Fruit fly (Drosophila melanogaster) whole organism, embryonic: ENCODE results near the gene Rad17.

ENCODE experiments used
- Asciz ChIP-seq: fragments of 200-800 bp; sonication (Bioruptor generic); optimal IDR thresholded peaks from 2 replicates; lab custom pipeline; 2017; ENCODE audit warnings: missing biosample characterization, mild to moderate bottlenecking, missing genetic modification characterization, missing genetic modification reagents
- CG10543 ChIP-seq: fragments of 200-800 bp; sonication (Bioruptor generic); optimal IDR thresholded peaks from 3 replicates; lab custom pipeline; 2017; ENCODE audit warnings: missing biosample characterization, mild to moderate bottlenecking, missing genetic modification characterization, moderate library complexity
- CG11093 ChIP-seq: fragments of 200-800 bp; sonication (Bioruptor generic); IDR thresholded peaks from 3 replicates; pipeline ENCODE4 v1.3.6; 2022; ENCODE audit warnings: missing biosample characterization, missing genetic modification characterization
- CG11723 ChIP-seq: fragments of 200-800 bp; sonication (Bioruptor generic); optimal IDR thresholded peaks from 2 replicates; lab custom pipeline; 2017; ENCODE audit warnings: missing biosample characterization, mild to moderate bottlenecking, missing genetic modification characterization
- CG15601 ChIP-seq: fragments of 200-800 bp; sonication (Bioruptor generic); optimal IDR thresholded peaks from 3 replicates; lab custom pipeline; 2019; ENCODE audit warnings: missing biosample characterization, mild to moderate bottlenecking, missing genetic modification characterization, moderate library complexity
- CG15696 ChIP-seq: fragments of 200-800 bp; sonication (Bioruptor generic); optimal IDR thresholded peaks from 2 replicates; lab custom pipeline; 2019; ENCODE audit warnings: missing biosample characterization, mild to moderate bottlenecking, missing genetic modification characterization, moderate library complexity
- CG2129 ChIP-seq: fragments of 200-800 bp; sonication (Bioruptor generic); IDR thresholded peaks from 2 replicates; pipeline ENCODE4 v1.3.6; 2022; ENCODE audit warnings: missing biosample characterization, missing genetic modification characterization; ENCODE audit not compliant: partially characterized antibody
- CG34422 ChIP-seq: fragments of 200-800 bp; sonication (Bioruptor generic); IDR thresholded peaks from 3 replicates; pipeline ENCODE4 v1.3.6; 2022; ENCODE audit warnings: missing biosample characterization, missing genetic modification characterization
- CG3838 ChIP-seq: fragments of 200-800 bp; sonication (Bioruptor generic); optimal IDR thresholded peaks from 3 replicates; lab custom pipeline; 2016; ENCODE audit warnings: missing biosample characterization, missing genetic modification characterization
- CG4730 ChIP-seq: fragments of 200-800 bp; sonication (Bioruptor generic); IDR thresholded peaks from 2 replicates; pipeline ENCODE4 v1.3.6; 2022; ENCODE audit warnings: missing biosample characterization, missing genetic modification characterization
- CG4854 ChIP-seq: fragments of 200-800 bp; sonication (Bioruptor generic); optimal IDR thresholded peaks from 2 replicates; lab custom pipeline; 2016; ENCODE audit warnings: missing biosample characterization, missing genetic modification characterization, inconsistent platforms
- CG7357 ChIP-seq: fragments of 200-800 bp; sonication (Bioruptor generic); IDR thresholded peaks from 3 replicates; pipeline ENCODE4 v1.3.6; 2022; ENCODE audit warnings: missing biosample characterization, missing genetic modification characterization
- CG9215 ChIP-seq: fragments of 200-800 bp; sonication (Bioruptor generic); IDR thresholded peaks from 2 replicates; pipeline ENCODE4 v1.3.6; 2022; ENCODE audit warnings: missing biosample characterization, missing genetic modification characterization
- Dek ChIP-seq: fragments of 200-800 bp; sonication (Bioruptor generic); optimal IDR thresholded peaks from 3 replicates; lab custom pipeline; 2019; ENCODE audit warnings: missing biosample characterization, mild to moderate bottlenecking, missing genetic modification characterization, moderate library complexity
- Dll ChIP-seq: fragments of 200-800 bp; sonication (Bioruptor generic); IDR thresholded peaks from 4 replicates; pipeline ENCODE4 v1.3.6; 2022; ENCODE audit warnings: missing biosample characterization, missing genetic modification characterization; ENCODE audit not compliant: partially characterized antibody
- Drgx ChIP-seq: fragments of 200-800 bp; sonication (Bioruptor generic); IDR thresholded peaks from 2 replicates; pipeline ENCODE4 v1.3.6; 2022; ENCODE audit warnings: missing biosample characterization, missing genetic modification characterization
- Ets65A ChIP-seq: fragments of 200-800 bp; sonication (Bioruptor generic); peaks from one replicate; lab custom pipeline; 2016; ENCODE audit warnings: missing biosample characterization, missing genetic modification characterization
- HHEX ChIP-seq: fragments of 200-800 bp; sonication (Bioruptor generic); optimal IDR thresholded peaks from 3 replicates; lab custom pipeline; 2017; ENCODE audit warnings: missing biosample characterization, mild to moderate bottlenecking, missing genetic modification characterization, missing genetic modification reagents
- HLH3B ChIP-seq: fragments of 200-800 bp; sonication (Bioruptor generic); IDR thresholded peaks from 2 replicates; pipeline ENCODE4 v1.3.6; 2022; ENCODE audit warnings: missing biosample characterization, missing genetic modification characterization
- Hr51 ChIP-seq, 2 experiments: fragments of 200-800 bp; sonication (Bioruptor generic); optimal IDR thresholded peaks; 2 replicates in 1 of 2; 3 replicates in 1 of 2; lab custom pipeline; 2016 to 2018; ENCODE audit warnings: missing biosample characterization in 2 of 2, missing genetic modification characterization in 2 of 2, mild to moderate bottlenecking in 1 of 2, moderate library complexity in 1 of 2
- Mad ChIP-seq: fragments of 200-800 bp; sonication (Bioruptor generic); optimal IDR thresholded peaks from 2 replicates; lab custom pipeline; 2016; ENCODE audit warnings: missing biosample characterization, missing genetic modification characterization
- Max ChIP-seq: fragments of 200-800 bp; sonication (Bioruptor generic); optimal IDR thresholded peaks from 2 replicates; lab custom pipeline; 2016; ENCODE audit warnings: missing biosample characterization, mild to moderate bottlenecking, missing genetic modification characterization
- Rx ChIP-seq: fragments of 200-800 bp; sonication (Bioruptor generic); IDR thresholded peaks from 2 replicates; pipeline ENCODE4 v1.3.6; 2022; ENCODE audit warnings: missing biosample characterization, missing genetic modification characterization
- Spps ChIP-seq: fragments of 200-800 bp; sonication (Bioruptor generic); optimal IDR thresholded peaks from 2 replicates; lab custom pipeline; 2018; ENCODE audit warnings: missing biosample characterization, mild to moderate bottlenecking, missing genetic modification characterization
- Sry-β ChIP-seq: fragments of 200-800 bp; sonication (Bioruptor generic); optimal IDR thresholded peaks from 2 replicates; lab custom pipeline; 2018; ENCODE audit warnings: missing biosample characterization, mild to moderate bottlenecking, missing genetic modification characterization, moderate library complexity
- Trl ChIP-seq, 3 experiments: fragments of >200 bp in 2 of 3; fragments of 200-800 bp in 1 of 3; sonication (Bioruptor generic) in 1 of 3; optimal IDR thresholded peaks; 2 replicates in 1 of 3; 3 replicates in 2 of 3; lab custom pipeline; 2016 to 2017; ENCODE audit warnings: missing biosample characterization in 1 of 3, missing genetic modification characterization in 1 of 3
- aop ChIP-seq: fragments of 200-800 bp; sonication (Bioruptor generic); IDR thresholded peaks from 2 replicates; pipeline ENCODE4 v1.3.6; 2022; ENCODE audit warnings: missing biosample characterization, missing genetic modification characterization
- crol ChIP-seq: fragments of 200-800 bp; sonication (Bioruptor generic); IDR thresholded peaks from 2 replicates; pipeline ENCODE4 v1.3.6; 2022; ENCODE audit warnings: missing biosample characterization, missing genetic modification characterization
- ems ChIP-seq: fragments of 200-800 bp; sonication (Bioruptor generic); optimal IDR thresholded peaks from 3 replicates; lab custom pipeline; 2016; ENCODE audit warnings: missing biosample characterization, missing genetic modification characterization
- eve ChIP-seq, 2 experiments: fragments of >200 bp; optimal IDR thresholded peaks; 2 replicates each; lab custom pipeline; 2017; ENCODE audit warnings: missing biosample characterization in 2 of 2, missing genetic modification characterization in 2 of 2
- fd3F ChIP-seq: fragments of 200-800 bp; sonication (Bioruptor generic); optimal IDR thresholded peaks from 2 replicates; lab custom pipeline; 2018; ENCODE audit warnings: missing biosample characterization, mild to moderate bottlenecking, missing genetic modification characterization, moderate library complexity
- fru ChIP-seq: fragments of >200 bp; optimal IDR thresholded peaks from 2 replicates; lab custom pipeline; 2017
- gcm2 ChIP-seq: fragments of 200-800 bp; sonication (Bioruptor generic); optimal IDR thresholded peaks from 2 replicates; lab custom pipeline; 2016; ENCODE audit warnings: missing biosample characterization, missing genetic modification characterization
- gfzf ChIP-seq: fragments of 200-800 bp; sonication (Bioruptor generic); optimal IDR thresholded peaks from 2 replicates; lab custom pipeline; 2016; ENCODE audit warnings: missing biosample characterization, mild to moderate bottlenecking, missing genetic modification characterization, moderate library complexity
- grau ChIP-seq: fragments of 200-800 bp; optimal IDR thresholded peaks from 3 replicates; lab custom pipeline; 2019; ENCODE audit warnings: missing biosample characterization, mild to moderate bottlenecking, missing genetic modification characterization, moderate library complexity
- gsb-n ChIP-seq: fragments of 200-800 bp; sonication (Bioruptor generic); optimal IDR thresholded peaks from 3 replicates; lab custom pipeline; 2018; ENCODE audit warnings: missing biosample characterization, mild to moderate bottlenecking, missing genetic modification characterization
- ham ChIP-seq: fragments of 200-800 bp; sonication (Bioruptor generic); IDR thresholded peaks from 2 replicates; pipeline ENCODE4 v1.3.6; 2022; ENCODE audit warnings: missing biosample characterization, missing genetic modification characterization
- jigr1 ChIP-seq: fragments of 200-800 bp; sonication (Bioruptor generic); IDR thresholded peaks from 3 replicates; pipeline ENCODE4 v1.3.6; 2022; ENCODE audit warnings: missing biosample characterization, missing genetic modification characterization
- luna ChIP-seq: fragments of 200-800 bp; sonication (Bioruptor generic); optimal IDR thresholded peaks from 2 replicates; lab custom pipeline; 2016; ENCODE audit warnings: missing biosample characterization, missing genetic modification characterization
- mirr ChIP-seq: fragments of 200-800 bp; sonication (Bioruptor generic); optimal IDR thresholded peaks from 3 replicates; lab custom pipeline; 2018; ENCODE audit warnings: missing biosample characterization, mild to moderate bottlenecking, missing genetic modification characterization
- sens-2 ChIP-seq: fragments of 200-800 bp; sonication (Bioruptor generic); IDR thresholded peaks from 2 replicates; pipeline ENCODE4 v1.3.6; 2022; ENCODE audit warnings: missing biosample characterization, missing genetic modification characterization
- sima ChIP-seq: fragments of 200-800 bp; sonication (Bioruptor generic); optimal IDR thresholded peaks from 2 replicates; lab custom pipeline; 2016; ENCODE audit warnings: missing biosample characterization, missing genetic modification characterization
- slp2 ChIP-seq: fragments of 200-800 bp; sonication (Bioruptor generic); optimal IDR thresholded peaks from 2 replicates; lab custom pipeline; 2016; ENCODE audit warnings: missing biosample characterization, missing genetic modification characterization
- sug ChIP-seq: fragments of 200-800 bp; optimal IDR thresholded peaks from 2 replicates; lab custom pipeline; 2019; ENCODE audit warnings: missing biosample characterization, mild to moderate bottlenecking, missing genetic modification characterization, moderate library complexity
- tin ChIP-seq: fragments of 200-800 bp; sonication (Bioruptor generic); optimal IDR thresholded peaks from 3 replicates; lab custom pipeline; 2016; ENCODE audit warnings: missing biosample characterization, missing genetic modification characterization
- toy ChIP-seq: fragments of 200-800 bp; sonication (Bioruptor generic); IDR thresholded peaks from 2 replicates; pipeline ENCODE4 v1.3.6; 2022; ENCODE audit warnings: missing biosample characterization, missing genetic modification characterization
- vfl ChIP-seq: fragments of 200-800 bp; sonication (Bioruptor generic); optimal IDR thresholded peaks from 2 replicates; lab custom pipeline; 2016; ENCODE audit warnings: missing biosample characterization, missing genetic modification characterization
- wdn ChIP-seq: fragments of 200-800 bp; sonication (Bioruptor generic); IDR thresholded peaks from 2 replicates; pipeline ENCODE4 v1.3.6; 2022; ENCODE audit warnings: missing biosample characterization, missing genetic modification characterization
- wek ChIP-seq: fragments of 200-800 bp; sonication (Bioruptor generic); optimal IDR thresholded peaks from 3 replicates; lab custom pipeline; 2018; ENCODE audit warnings: missing biosample characterization, mild to moderate bottlenecking, missing genetic modification characterization, moderate library complexity
- zfh1 ChIP-seq: fragments of 200-800 bp; sonication (Bioruptor generic); IDR thresholded peaks from 3 replicates; pipeline ENCODE4 v1.3.6; 2022; ENCODE audit warnings: missing biosample characterization, missing genetic modification characterization

Gene Rad17

dm6 chr3R:14692230-14692970 is 29.4 kb upstream of the Rad17 start (continued):
- 0 out of 3 replicates have a peak, but pooled peaks have one; percentile 51 for TF ChIP-seq CG11093 (GFP tag; lab: Robert Waterston, UW)
- peak; percentile 29 for TF ChIP-seq wek
- peak; percentile 86 for TF ChIP-seq crol (GFP tag; lab: Robert Waterston, UW)
- TF ChIP-seq Sry-β (GFP tag; lab: Kevin White, UChicago): peak; percentile 43
- TF ChIP-seq vfl: no peak
- 0 out of 3 replicates have a peak, but pooled peaks have one; percentile 50 for TF ChIP-seq CG34422 (GFP tag; lab: Robert Waterston, UW)
- no peak for TF ChIP-seq CG3838 (GFP tag; lab: Kevin White, UChicago)
- peak; percentile 41; the same call in 1 of the 2 replicates for TF ChIP-seq sens-2
- TF ChIP-seq CG7357 (GFP tag; lab: Robert Waterston, UW): peak; percentile 58; the same call in 1 of the 3 replicates
- TF ChIP-seq Asciz (GFP tag; lab: Kevin White, UChicago): peak; percentile 64
- TF ChIP-seq Mad (GFP tag; lab: Kevin White, UChicago): no peak
- TF ChIP-seq tin: peak; percentile 70
- peak; percentile 21 for TF ChIP-seq Max (GFP tag; lab: Kevin White, UChicago)
- no peak for TF ChIP-seq sima
- no peak for TF ChIP-seq Trl (optimal IDR thresholded peaks at IDR 0.05; lab: Kevin White, UChicago)
- peak; percentile 54 for TF ChIP-seq Trl (GFP tag; optimal IDR thresholded peaks at IDR 0.05; lab: Kevin White, UChicago)
- peak; percentile 35 for TF ChIP-seq HHEX
- peak; percentile 58 for TF ChIP-seq grau
- no peak for TF ChIP-seq sug (tag; lab: Kevin White, UChicago)
- peak; percentile 31; the same call in 1 of the 2 replicates for TF ChIP-seq CG4730 (GFP tag; lab: Robert Waterston, UW)
- TF ChIP-seq luna (GFP tag; lab: Kevin White, UChicago): no peak
- peak in 1 of 2 experiments; percentile 42 for TF ChIP-seq eve (GFP tag; optimal IDR thresholded peaks at IDR 0.05; lab: Kevin White, UChicago)
- no peak for TF ChIP-seq gcm2 (GFP tag; lab: Kevin White, UChicago)
- TF ChIP-seq gsb-n (tag; lab: Kevin White, UChicago): peak; percentile 82
- TF ChIP-seq gfzf (GFP tag; lab: Kevin White, UChicago): no peak
- no peak for TF ChIP-seq Ets65A
- no peak for TF ChIP-seq CG10543 (GFP tag; lab: Kevin White, UChicago)
- peak; percentile 82 for TF ChIP-seq Spps (tag; lab: Kevin White, UChicago)
- peak in 1 of 2 experiments; percentile 30 for TF ChIP-seq Hr51 (GFP tag; optimal IDR thresholded peaks at IDR 0.05; lab: Kevin White, UChicago)
- TF ChIP-seq fru (lab: Kevin White, UChicago): no peak
- no peak for TF ChIP-seq wdn
- TF ChIP-seq ham: no peak
- TF ChIP-seq Dek (tag; lab: Kevin White, UChicago): no peak
- TF ChIP-seq aop (GFP tag; lab: Robert Waterston, UW): no peak; the same call in 1 of the 2 replicates
- TF ChIP-seq mirr: no peak
- no peak for TF ChIP-seq Dll (GFP tag; lab: Robert Waterston, UW)
- TF ChIP-seq toy (GFP tag; lab: Robert Waterston, UW): no peak
- peak; percentile 77 for TF ChIP-seq HLH3B (GFP tag; lab: Robert Waterston, UW)
- peak; percentile 36 for TF ChIP-seq CG4854
- TF ChIP-seq CG2129 (GFP tag; lab: Robert Waterston, UW): no peak
- no peak for TF ChIP-seq CG9215
- TF ChIP-seq jigr1 (GFP tag; lab: Robert Waterston, UW): no peak
- TF ChIP-seq CG11723: peak; percentile 44
- TF ChIP-seq slp2 (GFP tag; lab: Kevin White, UChicago): peak; percentile 38
- peak; percentile 91 for TF ChIP-seq zfh1
- peak; percentile 57; the same call in 1 of the 2 replicates for TF ChIP-seq Rx (GFP tag; lab: Robert Waterston, UW)
- peak; percentile 83 for TF ChIP-seq CG15601 (tag; lab: Kevin White, UChicago)
- peak; percentile 62 for TF ChIP-seq CG15696 (tag; lab: Kevin White, UChicago)
- peak; percentile 85 for TF ChIP-seq Drgx
- TF ChIP-seq ems: peak; percentile 29
- no peak for TF ChIP-seq fd3F (GFP tag; lab: Kevin White, UChicago)
